Worm (Caenorhabditis elegans): Measurements from ENCODE around the gene rpn-5.
A peak's percentile ranks its signal among the peaks of the same experiment; 100 is the strongest.

ce11 chrII:4698266-4698771 is at the start of gene rpn-5, which contains the start of gene scc-1:
- TF ChIP-seq lin-11 (tag; optimal IDR thresholded peaks at IDR 0.05), result peak; percentile 53
- no peak for TF ChIP-seq zag-1 (tag; optimal IDR thresholded peaks at IDR 0.05)
- TF ChIP-seq skn-1 (tag; optimal IDR thresholded peaks at IDR 0.05), result peak; percentile 98
- no peak for TF ChIP-seq ztf-4 (tag; optimal IDR thresholded peaks at IDR 0.05)
- no peak for TF ChIP-seq elt-1 (tag; optimal IDR thresholded peaks at IDR 0.05)
- no peak for TF ChIP-seq ama-1 (optimal IDR thresholded peaks at IDR 0.05)
- peak; percentile 48 for TF ChIP-seq ZK546.5 (tag; optimal IDR thresholded peaks at IDR 0.05)
- TF ChIP-seq nhr-10 (tag; optimal IDR thresholded peaks at IDR 0.05), result no peak
- TF ChIP-seq lin-13 (GFP tag; optimal IDR thresholded peaks at IDR 0.05), result peak; percentile 79
- peak; percentile 98 to 99 for TF ChIP-seq lsy-2 (tag; optimal IDR thresholded peaks at IDR 0.05)

Measured in whole organism, L2 larva.